Fruit fly (Drosophila melanogaster) whole organism, wandering third instar larva: ENCODE results near the gene Cp7Fa.

Experiments used
- Abd-B ChIP-seq: fragments of >200 bp; optimal IDR thresholded peaks from 2 replicates; lab custom pipeline; 2017; ENCODE audit warnings: missing biosample characterization, missing genetic modification characterization
- Myc ChIP-seq: fragments of >200 bp; optimal IDR thresholded peaks from 2 replicates; lab custom pipeline; 2017
- fru ChIP-seq: fragments of 200-800 bp; sonication (Bioruptor generic); optimal IDR thresholded peaks from 3 replicates; lab custom pipeline; 2016; ENCODE audit warnings: missing biosample characterization, mild to moderate bottlenecking, missing genetic modification characterization
- psq ChIP-seq: fragments of 200-800 bp; sonication (Bioruptor generic); optimal IDR thresholded peaks from 3 replicates; lab custom pipeline; 2017; ENCODE audit warnings: missing biosample characterization, mild to moderate bottlenecking, missing genetic modification characterization, moderate library complexity

dm6 chrX:8479031-8479568 is 8.4 kb downstream of the Cp7Fa start, which contains the start of gene Cp36:
- TF ChIP-seq fru (GFP tag; lab: Kevin White, UChicago) (no peak), Abd-B (GFP tag; lab: Kevin White, UChicago) (no peak), psq (GFP tag; lab: Kevin White, UChicago) (no peak), Myc (lab: Kevin White, UChicago) (no peak)
